Fruit fly (Drosophila melanogaster): ENCODE results near the gene mid.
A peak's percentile ranks its signal among the peaks of the same experiment; 100 is the strongest.

mid gene

dm6 chr2L:5501335-5501734 lies 39.9 kb downstream of the mid start (continued):
- TF ChIP-seq OdsH (GFP tag; optimal IDR thresholded peaks at IDR 0.05) (peak; percentile 42), Hr39 (GFP tag; optimal IDR thresholded peaks at IDR 0.05) (peak; percentile 41), CG11762 (GFP tag; optimal IDR thresholded peaks at IDR 0.05; ENCODE audit: insufficient read depth) (no peak), CG11294 (GFP tag; IDR thresholded peaks at IDR 0.05) (no peak), Lpt (GFP tag; optimal IDR thresholded peaks at IDR 0.05) (no peak), fd85E (GFP tag; optimal IDR thresholded peaks at IDR 0.05) (no peak), CG31627 (GFP tag; optimal IDR thresholded peaks at IDR 0.05) (peak; percentile 54), CG32006 (GFP tag; optimal IDR thresholded peaks at IDR 0.05) (peak; percentile 53)

- TF ChIP-seq CG3032 (tag; optimal IDR thresholded peaks at IDR 0.05) (no peak), CG32006 (GFP tag; optimal IDR thresholded peaks at IDR 0.05) (no peak), esn (GFP tag; optimal IDR thresholded peaks at IDR 0.05) (no peak), Sox14 (GFP tag; optimal IDR thresholded peaks at IDR 0.05) (no peak), fkh (GFP tag; optimal IDR thresholded peaks at IDR 0.05) (no peak), spab (GFP tag; optimal IDR thresholded peaks at IDR 0.05) (no peak), topi (GFP tag; optimal IDR thresholded peaks at IDR 0.05) (no peak), Hr4 (GFP tag; optimal IDR thresholded peaks at IDR 0.05) (no peak), CG16779 (tag; optimal IDR thresholded peaks at IDR 0.05) (no peak), CG8119 (GFP tag; IDR thresholded peaks at IDR 0.05) (no peak), CG11902 (GFP tag; optimal IDR thresholded peaks at IDR 0.05) (no peak), CG10669 (GFP tag; optimal IDR thresholded peaks at IDR 0.05) (no peak)
These were observed 41.4 kb downstream of the mid start for dm6 chr2L:5502868-5503267.

dm6 chr2L:5505130-5505529 lies 43.7 kb downstream of the mid start:
- peak; percentile 51 for TF ChIP-seq Eip78C (GFP tag)
- no peak for TF ChIP-seq Ets21C (GFP tag; optimal IDR thresholded peaks at IDR 0.05)
- TF ChIP-seq pdm3 (GFP tag; optimal IDR thresholded peaks at IDR 0.05) = peak; percentile 24
- no peak for TF ChIP-seq CG11294 (GFP tag; IDR thresholded peaks at IDR 0.05)
- TF ChIP-seq lz (GFP tag; optimal IDR thresholded peaks at IDR 0.05) = peak; percentile 21
- TF ChIP-seq svp (GFP tag) = peak; percentile 59
- no peak for TF ChIP-seq CG3032 (tag; optimal IDR thresholded peaks at IDR 0.05)
- TF ChIP-seq Sox102F (GFP tag; optimal IDR thresholded peaks at IDR 0.05) = peak; percentile 44
- peak; percentile 35 for TF ChIP-seq CG10631 (GFP tag; optimal IDR thresholded peaks at IDR 0.05)
- no peak for TF ChIP-seq Eip93F (GFP tag; optimal IDR thresholded peaks at IDR 0.05)
- TF ChIP-seq vri (GFP tag; optimal IDR thresholded peaks at IDR 0.05) = peak; percentile 34
- no peak for TF ChIP-seq fkh (GFP tag; optimal IDR thresholded peaks at IDR 0.05)
- peak; percentile 23 for TF ChIP-seq CG31627 (GFP tag; optimal IDR thresholded peaks at IDR 0.05)
- TF ChIP-seq OdsH (GFP tag; optimal IDR thresholded peaks at IDR 0.05) = peak; percentile 33
- peak; percentile 58 for TF ChIP-seq esn (GFP tag; optimal IDR thresholded peaks at IDR 0.05)
- TF ChIP-seq Smox (GFP tag; optimal IDR thresholded peaks at IDR 0.05) = peak; percentile 3
- peak; percentile 41 for TF ChIP-seq Met (GFP tag; optimal IDR thresholded peaks at IDR 0.05)
- peak; percentile 17 for TF ChIP-seq topi (GFP tag; optimal IDR thresholded peaks at IDR 0.05)
- no peak for TF ChIP-seq ss (GFP tag; optimal IDR thresholded peaks at IDR 0.05)
- no peak for TF ChIP-seq CG34406 (GFP tag; optimal IDR thresholded peaks at IDR 0.05)
- no peak for TF ChIP-seq CG1621 (tag; optimal IDR thresholded peaks at IDR 0.05)

- TF ChIP-seq CG11294 (GFP tag; IDR thresholded peaks at IDR 0.05) (no peak), spab (GFP tag; optimal IDR thresholded peaks at IDR 0.05) (peak; percentile 16), ss (GFP tag; optimal IDR thresholded peaks at IDR 0.05) (peak in 1 of 2 experiments; percentile 9), CG10669 (GFP tag; optimal IDR thresholded peaks at IDR 0.05) (no peak), CG6792 (GFP tag; optimal IDR thresholded peaks at IDR 0.05) (no peak), Sox102F (GFP tag; optimal IDR thresholded peaks at IDR 0.05) (no peak), CG6276 (GFP tag; optimal IDR thresholded peaks at IDR 0.05) (no peak), Met (GFP tag; optimal IDR thresholded peaks at IDR 0.05) (peak; percentile 3), Eip75B (GFP tag; optimal IDR thresholded peaks at IDR 0.05) (no peak), Sox15 (GFP tag; optimal IDR thresholded peaks at IDR 0.05) (no peak), Blimp-1 (GFP tag; optimal IDR thresholded peaks at IDR 0.05) (no peak), CG3032 (tag; optimal IDR thresholded peaks at IDR 0.05) (peak; percentile 50), topi (GFP tag; optimal IDR thresholded peaks at IDR 0.05) (no peak), CG3919 (GFP tag; optimal IDR thresholded peaks at IDR 0.05) (no peak), CG34406 (GFP tag; optimal IDR thresholded peaks at IDR 0.05) (no peak), achi (GFP tag; optimal IDR thresholded peaks at IDR 0.05) (no peak), dsx (GFP tag; optimal IDR thresholded peaks at IDR 0.05; ENCODE audit: poor library complexity, severe bottlenecking) (peak; percentile 9), Ets96B (tag; optimal IDR thresholded peaks at IDR 0.05) (peak; percentile 35), CG16779 (tag; optimal IDR thresholded peaks at IDR 0.05) (no peak), svp (GFP tag) (peak; percentile 35), Smox (GFP tag; optimal IDR thresholded peaks at IDR 0.05) (no peak), Eip78C (GFP tag) (peak; percentile 38), Ets21C (GFP tag; optimal IDR thresholded peaks at IDR 0.05) (no peak), CG31627 (GFP tag; optimal IDR thresholded peaks at IDR 0.05) (no peak), esn (GFP tag; optimal IDR thresholded peaks at IDR 0.05) (no peak)
These were observed 45.6 kb downstream of the mid start for dm6 chr2L:5507082-5507481.

Data from whole organism, prepupa.